Worm (Caenorhabditis elegans) whole organism, young adult: ENCODE results near the gene fbxa-67.
A peak's percentile ranks its signal among the peaks of the same experiment; 100 is the strongest.

Source experiments
- B0035.1 ChIP-seq: sonication (generic microtip); optimal IDR thresholded peaks from 2 replicates; lab custom pipeline; 2016; ENCODE audit warnings: missing genetic modification characterization, mild to moderate bottlenecking, missing compliant biosample characterization, missing genotype, missing genetic modification reagents
- F39B2.1 ChIP-seq: fragments of 200-800 bp; sonication (Bioruptor generic); IDR thresholded peaks from 2 replicates; pipeline ENCODE4 v1.3.6; 2022; ENCODE audit warnings: missing genetic modification reagents, missing genetic modification characterization, missing compliant biosample characterization
- F55B11.4 ChIP-seq: sonication (generic microtip); optimal IDR thresholded peaks from 2 replicates; lab custom pipeline; 2016; ENCODE audit warnings: missing compliant biosample characterization, missing genetic modification characterization, borderline replicate concordance; ENCODE audit not compliant: insufficient read depth
- F57A8.1 ChIP-seq: fragments of 200-800 bp; sonication (Bioruptor generic); optimal IDR thresholded peaks from 2 replicates; lab custom pipeline; 2018; ENCODE audit warnings: mild to moderate bottlenecking, missing genetic modification characterization, moderate library complexity, missing compliant biosample characterization
- K11D2.4 ChIP-seq: fragments of 200-800 bp; sonication (Bioruptor generic); IDR thresholded peaks from 2 replicates; pipeline ENCODE4 v1.3.6; 2022; ENCODE audit warnings: missing genetic modification reagents, missing genetic modification characterization, missing compliant biosample characterization
- Y56A3A.18 ChIP-seq: fragments of 200-800 bp; sonication (Bioruptor generic); IDR thresholded peaks from 2 replicates; pipeline ENCODE4 v1.3.6; 2022; ENCODE audit warnings: missing genetic modification reagents, missing genetic modification characterization, missing compliant biosample characterization
- Y79H2A.3 ChIP-seq: fragments of 200-800 bp; sonication (Bioruptor generic); conservative IDR thresholded peaks from 2 replicates; pipeline ENCODE4 v1.3.6; 2022; ENCODE audit warnings: missing genetic modification reagents, missing genetic modification characterization, missing compliant biosample characterization
- ZK185.1 ChIP-seq: sonication (generic microtip); optimal IDR thresholded peaks from 2 replicates; lab custom pipeline; 2016; ENCODE audit warnings: mild to moderate bottlenecking, missing genetic modification characterization, missing compliant biosample characterization; ENCODE audit not compliant: poor library complexity, severe bottlenecking
- ama-1 ChIP-seq, 3 experiments: fragments of 150-350 bp in 1 of 3; sonication (generic microtip) in 2 of 3; optimal IDR thresholded peaks; 2 replicates each; lab custom pipeline; 2014 to 2018; ENCODE audit warnings: missing biosample characterization in 2 of 3, missing genetic modification characterization in 2 of 3, missing genetic modification reagents in 2 of 3
- attf-3 ChIP-seq: fragments of 200-800 bp; sonication (Bioruptor generic); conservative IDR thresholded peaks from 2 replicates; pipeline ENCODE4 v1.3.6; 2022; ENCODE audit warnings: missing genetic modification reagents, missing genetic modification characterization, missing compliant biosample characterization
- ceh-100 ChIP-seq: fragments of 200-800 bp; sonication (Bioruptor generic); IDR thresholded peaks from 2 replicates; pipeline ENCODE4 v1.3.6; 2022; ENCODE audit warnings: missing genetic modification reagents, missing genetic modification characterization, missing compliant biosample characterization
- dpff-1 ChIP-seq: sonication (generic microtip); optimal IDR thresholded peaks from 2 replicates; lab custom pipeline; 2017; ENCODE audit warnings: mild to moderate bottlenecking, missing genetic modification characterization, missing compliant biosample characterization
- egrh-3 ChIP-seq: fragments of 200-800 bp; sonication (Bioruptor generic); IDR thresholded peaks from 2 replicates; pipeline ENCODE4 v1.3.6; 2022; ENCODE audit warnings: missing genetic modification reagents, missing genetic modification characterization, missing compliant biosample characterization
- ekl-4 ChIP-seq: fragments of 200-800 bp; sonication (Bioruptor generic); IDR thresholded peaks from 2 replicates; pipeline ENCODE4 v1.3.6; 2022; ENCODE audit warnings: missing genetic modification reagents, missing genetic modification characterization, missing compliant biosample characterization
- hmg-20 ChIP-seq: fragments of 200-800 bp; sonication (Bioruptor generic); IDR thresholded peaks from 2 replicates; pipeline ENCODE4 v1.3.6; 2022; ENCODE audit warnings: missing genetic modification reagents, missing genetic modification characterization, missing compliant biosample characterization
- lin-54 ChIP-seq: fragments of 200-800 bp; sonication (Bioruptor generic); optimal IDR thresholded peaks from 2 replicates; lab custom pipeline; 2018; ENCODE audit warnings: mild to moderate bottlenecking, missing genetic modification characterization, missing compliant biosample characterization
- lsl-1 ChIP-seq: fragments of 200-800 bp; sonication (Bioruptor generic); optimal IDR thresholded peaks from 2 replicates; lab custom pipeline; 2018; ENCODE audit warnings: mild to moderate bottlenecking, missing genetic modification characterization, moderate library complexity, missing compliant biosample characterization
- madf-3 ChIP-seq: fragments of 200-800 bp; sonication (Bioruptor generic); IDR thresholded peaks from 2 replicates; pipeline ENCODE4 v1.3.6; 2022; ENCODE audit warnings: missing genetic modification reagents, missing genetic modification characterization, missing compliant biosample characterization
- mcd-1 ChIP-seq: fragments of 200-800 bp; sonication (Bioruptor generic); IDR thresholded peaks from 2 replicates; pipeline ENCODE4 v1.3.6; 2022; ENCODE audit warnings: missing genetic modification reagents, missing genetic modification characterization, missing compliant biosample characterization
- nfya-1 ChIP-seq: sonication (generic microtip); optimal IDR thresholded peaks from 2 replicates; lab custom pipeline; 2017; ENCODE audit warnings: antibody characterized with exemption, missing compliant biosample characterization, missing genetic modification characterization, borderline replicate concordance; ENCODE audit not compliant: insufficient read depth
- nhr-120 ChIP-seq: fragments of 200-800 bp; sonication (Bioruptor generic); IDR thresholded peaks from 2 replicates; pipeline ENCODE4 v1.3.6; 2022; ENCODE audit warnings: missing genetic modification characterization, missing compliant biosample characterization
- rpc-1 ChIP-seq, 2 experiments: fragments of 150-350 bp in 1 of 2; sonication (generic microtip) in 1 of 2; optimal IDR thresholded peaks; 2 replicates each; lab custom pipeline; 2014 to 2018; ENCODE audit warnings: missing biosample characterization in 1 of 2, missing genetic modification characterization in 1 of 2, missing genetic modification reagents in 1 of 2, missing genotype in 1 of 2
- sea-2 ChIP-seq: fragments of 200-800 bp; sonication (Bioruptor generic); IDR thresholded peaks from 2 replicates; pipeline ENCODE4 v1.3.6; 2022; ENCODE audit warnings: missing genetic modification characterization, missing compliant biosample characterization
- snpc-1.3 ChIP-seq: sonication (generic microtip); optimal IDR thresholded peaks from 2 replicates; lab custom pipeline; 2017; ENCODE audit warnings: missing genetic modification characterization, mild to moderate bottlenecking, missing compliant biosample characterization, antibody characterized with exemption, moderate library complexity, missing genotype, missing genetic modification reagents; ENCODE audit not compliant: insufficient read depth
- somi-1 ChIP-seq: fragments of 200-800 bp; sonication (Bioruptor generic); optimal IDR thresholded peaks from 2 replicates; lab custom pipeline; 2018; ENCODE audit warnings: mild to moderate bottlenecking, missing genetic modification characterization, missing compliant biosample characterization
- tbp1 ChIP-seq: fragments of 200-800 bp; sonication (Bioruptor generic); optimal IDR thresholded peaks from 2 replicates; lab custom pipeline; 2018; ENCODE audit warnings: mild to moderate bottlenecking, missing genetic modification characterization, missing compliant biosample characterization
- tlf-1 ChIP-seq: fragments of 200-800 bp; sonication (Bioruptor generic); optimal IDR thresholded peaks from 2 replicates; lab custom pipeline; 2018; ENCODE audit warnings: mild to moderate bottlenecking, missing genetic modification characterization, missing compliant biosample characterization
- unc-130 ChIP-seq: sonication (generic microtip); optimal IDR thresholded peaks from 2 replicates; lab custom pipeline; 2016; ENCODE audit warnings: missing genetic modification reagents, missing genetic modification characterization, missing compliant biosample characterization
- zfh-2 ChIP-seq: fragments of 200-800 bp; sonication (Bioruptor generic); conservative IDR thresholded peaks from 2 replicates; pipeline ENCODE4 v1.3.6; 2022; ENCODE audit warnings: missing genetic modification reagents, missing genetic modification characterization, missing compliant biosample characterization
- ztf-28 ChIP-seq: fragments of 200-800 bp; sonication (Bioruptor generic); IDR thresholded peaks from 2 replicates; pipeline ENCODE4 v1.3.6; 2022; ENCODE audit warnings: missing genetic modification reagents, missing genetic modification characterization, missing compliant biosample characterization
- ztf-6 ChIP-seq: fragments of 200-800 bp; sonication (Bioruptor generic); IDR thresholded peaks from 2 replicates; pipeline ENCODE4 v1.3.6; 2022; ENCODE audit warnings: missing genetic modification reagents, missing genetic modification characterization, missing compliant biosample characterization

Gene fbxa-67

DNA sequence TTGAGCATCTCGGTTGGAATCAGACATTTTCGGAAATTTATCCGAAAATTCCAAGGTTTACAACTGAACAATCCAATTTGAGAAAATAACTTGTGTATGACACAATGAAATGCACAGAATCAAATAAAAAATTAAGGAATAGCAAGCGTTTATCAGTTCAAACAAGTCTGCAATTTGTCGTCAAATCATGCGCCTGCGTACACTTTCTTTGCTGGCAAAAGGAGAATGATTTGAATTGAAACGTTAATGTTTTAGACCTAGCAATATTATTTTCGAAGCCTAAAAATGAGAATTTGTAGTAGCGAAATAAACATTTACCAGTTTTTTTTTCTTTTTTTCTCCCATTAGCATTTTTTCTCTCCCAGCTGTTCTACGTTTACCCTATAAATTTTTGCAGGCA lies at the start of gene fbxa-67, which contains the start of gene fbxa-11:
Gene fbxa-67, minus strand, starts transcription at position 199 of the 400 bp plus-strand sequence.
Gene fbxa-11, plus strand, starts transcription at position 398 of the 400 bp plus-strand sequence.
- TF ChIP-seq sea-2 (GFP tag; lab: Robert Waterston, UW) (no peak), K11D2.4 (GFP tag; lab: Robert Waterston, UW) (no peak), unc-130 (GFP tag; lab: Kevin White, UChicago) (no peak), hmg-20 (GFP tag; lab: Robert Waterston, UW) (no peak), ztf-28 (GFP tag; lab: Robert Waterston, UW) (no peak), lsl-1 (GFP tag; lab: Kevin White, UChicago) (no peak), ZK185.1 (no peak), Y79H2A.3 (GFP tag; lab: Robert Waterston, UW) (no peak)

- TF ChIP-seq egrh-3 (GFP tag; lab: Robert Waterston, UW) (no peak), B0035.1 (tag; lab: Kevin White, UChicago) (no peak), unc-130 (GFP tag; lab: Kevin White, UChicago) (no peak), tbp1 (GFP tag; lab: Kevin White, UChicago) (no peak), tlf-1 (GFP tag; lab: Kevin White, UChicago) (no peak), attf-3 (no peak), snpc-1.3 (tag; lab: Kevin White, UChicago) (no peak), dpff-1 (tag; lab: Kevin White, UChicago) (no peak), rpc-1 (optimal IDR thresholded peaks at IDR 0.05; lab: Kevin White, UChicago) (no peak), rpc-1 (tag; optimal IDR thresholded peaks at IDR 0.05; lab: Kevin White, UChicago) (no peak), mcd-1 (GFP tag; lab: Robert Waterston, UW) (no peak)
Measured at ce11 chrIII:998855-999254, 48.4 kb upstream of the fbxa-67 start.

- TF ChIP-seq F57A8.1 (GFP tag; lab: Kevin White, UChicago) (no peak), F39B2.1 (GFP tag; lab: Robert Waterston, UW) (no peak)
Measured at ce11 chrIII:996564-996963, 46.1 kb upstream of the fbxa-67 start.

DNA sequence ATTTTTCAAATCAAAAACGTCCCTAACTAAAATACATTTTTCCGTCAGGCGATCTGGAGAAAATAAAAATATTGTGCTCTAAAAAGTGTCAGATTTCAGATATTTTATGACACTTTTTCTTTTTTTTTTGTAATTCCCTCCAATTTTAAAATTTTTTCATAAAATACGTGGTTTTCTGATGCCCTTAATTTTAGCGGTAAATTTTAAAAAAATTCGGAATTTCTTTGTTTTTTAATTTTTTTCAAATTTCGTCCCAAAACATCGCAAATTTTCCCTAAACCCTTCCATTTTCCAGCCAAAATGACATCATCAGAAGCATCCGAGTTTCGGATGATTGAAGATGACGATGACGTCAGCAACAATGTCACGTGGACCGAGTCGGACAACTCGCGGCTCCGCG lies 41.1 kb upstream of the fbxa-67 start, which contains the start of gene trp-2:
Gene trp-2, plus strand, starts transcription at position 301 of the 400 bp plus-strand sequence.
- TF ChIP-seq ceh-100 (GFP tag; lab: Robert Waterston, UW), result no peak
- no peak for TF ChIP-seq ztf-6
- no peak for TF ChIP-seq Y56A3A.18 (GFP tag; lab: Robert Waterston, UW)
- no peak for TF ChIP-seq lin-54 (GFP tag; lab: Kevin White, UChicago)
- TF ChIP-seq somi-1 (GFP tag; lab: Kevin White, UChicago), result no peak
- TF ChIP-seq ekl-4 (GFP tag; lab: Robert Waterston, UW), result no peak
- TF ChIP-seq nfya-1 (tag; lab: Kevin White, UChicago), result no peak
- no peak for TF ChIP-seq nhr-120 (GFP tag; lab: Robert Waterston, UW)
- no peak for TF ChIP-seq F55B11.4
- TF ChIP-seq, all 124 proteins: peak for 0

DNA sequence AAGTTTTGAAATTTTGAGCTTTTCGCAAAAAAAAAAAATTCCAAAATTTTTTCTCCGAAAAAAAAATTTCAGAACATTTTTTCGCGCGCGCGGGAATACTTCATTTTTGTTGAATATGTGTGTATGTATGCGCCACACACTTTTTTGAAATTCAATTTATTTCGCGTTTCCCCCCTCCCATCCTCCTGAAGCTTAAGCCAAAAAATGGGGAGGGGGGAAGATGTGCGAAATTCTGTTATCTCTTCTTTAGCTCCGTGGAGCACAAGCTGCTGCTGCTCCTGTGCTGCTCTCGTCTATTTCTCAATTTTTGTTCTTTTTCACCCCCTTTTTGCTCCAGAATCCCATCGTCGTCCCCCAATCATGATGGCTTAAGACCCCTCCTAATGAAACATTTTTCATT lies 39.1 kb upstream of the fbxa-67 start:
- 0 out of 2 replicates have a peak, but pooled peaks have one; percentile 28 for TF ChIP-seq madf-3 (GFP tag; lab: Robert Waterston, UW)
- TF ChIP-seq zfh-2, result 0 out of 2 replicates have a peak, but pooled peaks have one; percentile 30
- no peak for TF ChIP-seq ama-1 (optimal IDR thresholded peaks at IDR 0.05; lab: Kevin White, UChicago)
- TF ChIP-seq ama-1 (GFP tag; optimal IDR thresholded peaks at IDR 0.05; lab: Kevin White, UChicago), result no peak
